Fruit fly (Drosophila melanogaster) whole organism, embryonic: ENCODE measurements around the gene CG43755.

Experiments
- Aef1 ChIP-seq: fragments of 200-800 bp; sonication (Bioruptor generic); IDR thresholded peaks from 3 replicates; pipeline ENCODE4 v1.3.6; 2022; ENCODE audit warnings: missing biosample characterization, missing genetic modification characterization
- Asciz ChIP-seq: fragments of 200-800 bp; sonication (Bioruptor generic); optimal IDR thresholded peaks from 2 replicates; lab custom pipeline; 2017; ENCODE audit warnings: missing biosample characterization, mild to moderate bottlenecking, missing genetic modification characterization, missing genetic modification reagents
- Awh ChIP-seq: fragments of 200-800 bp; sonication (Bioruptor generic); IDR thresholded peaks from 2 replicates; pipeline ENCODE4, ENCODE4 v1.3.6; 2022; ENCODE audit warnings: missing biosample characterization, missing genetic modification characterization
- CG10147 ChIP-seq: fragments of 200-800 bp; sonication (Bioruptor generic); optimal IDR thresholded peaks from 2 replicates; lab custom pipeline; 2019; ENCODE audit warnings: missing biosample characterization, mild to moderate bottlenecking, missing genetic modification characterization, moderate library complexity
- CG10274 ChIP-seq: fragments of 200-800 bp; sonication (Bioruptor generic); optimal IDR thresholded peaks from 3 replicates; lab custom pipeline; 2017; ENCODE audit warnings: missing biosample characterization, mild to moderate bottlenecking, missing genetic modification characterization
- CG1233 ChIP-seq: fragments of 200-800 bp; sonication (Bioruptor generic); optimal IDR thresholded peaks from 4 replicates; lab custom pipeline; 2018; ENCODE audit warnings: missing biosample characterization, mild to moderate bottlenecking, missing genetic modification characterization
- CG12769 ChIP-seq: fragments of 200-800 bp; sonication (Bioruptor generic); optimal IDR thresholded peaks from 2 replicates; lab custom pipeline; 2019; ENCODE audit warnings: missing biosample characterization, mild to moderate bottlenecking, missing genetic modification characterization, moderate library complexity
- CG13624 ChIP-seq: fragments of 200-800 bp; sonication (Bioruptor generic); optimal IDR thresholded peaks from 2 replicates; lab custom pipeline; 2016; ENCODE audit warnings: missing biosample characterization, missing genetic modification characterization
- CG14050 ChIP-seq: fragments of 200-800 bp; sonication (Bioruptor generic); IDR thresholded peaks from 3 replicates; pipeline ENCODE4 v1.3.6; 2022; ENCODE audit warnings: missing biosample characterization, missing genetic modification characterization
- CG15601 ChIP-seq: fragments of 200-800 bp; sonication (Bioruptor generic); optimal IDR thresholded peaks from 3 replicates; lab custom pipeline; 2019; ENCODE audit warnings: missing biosample characterization, mild to moderate bottlenecking, missing genetic modification characterization, moderate library complexity
- CG17385 ChIP-seq: fragments of 200-800 bp; sonication (Bioruptor generic); optimal IDR thresholded peaks from 3 replicates; lab custom pipeline; 2018; ENCODE audit warnings: missing biosample characterization, mild to moderate bottlenecking, missing genetic modification characterization
- CG2202 ChIP-seq: fragments of 200-800 bp; sonication (Bioruptor generic); optimal IDR thresholded peaks from 2 replicates; lab custom pipeline; 2018; ENCODE audit warnings: missing biosample characterization, mild to moderate bottlenecking, missing genetic modification characterization
- CG30403 ChIP-seq: fragments of 200-800 bp; sonication (Bioruptor generic); optimal IDR thresholded peaks from 3 replicates; lab custom pipeline; 2016; ENCODE audit warnings: missing biosample characterization, missing genetic modification characterization
- CG31224 ChIP-seq: fragments of 200-800 bp; sonication (Bioruptor generic); IDR thresholded peaks from 2 replicates; pipeline ENCODE4 v1.3.6; 2022; ENCODE audit warnings: missing biosample characterization, missing genetic modification characterization
- CG33213 ChIP-seq: fragments of 200-800 bp; sonication (Bioruptor generic); optimal IDR thresholded peaks from 3 replicates; lab custom pipeline; 2016; ENCODE audit warnings: missing biosample characterization, missing genetic modification characterization
- CG43689 ChIP-seq: fragments of 200-800 bp; sonication (Bioruptor generic); IDR thresholded peaks from 2 replicates; pipeline ENCODE4 v1.3.6; 2022; ENCODE audit warnings: missing biosample characterization, missing genetic modification characterization
- CG6654 ChIP-seq: fragments of 200-800 bp; sonication (Bioruptor generic); optimal IDR thresholded peaks from 2 replicates; lab custom pipeline; 2017; ENCODE audit warnings: missing biosample characterization, mild to moderate bottlenecking, missing genetic modification characterization
- CG6854 ChIP-seq: fragments of 200-800 bp; sonication (Bioruptor generic); optimal IDR thresholded peaks from 3 replicates; lab custom pipeline; 2017; ENCODE audit warnings: missing biosample characterization, mild to moderate bottlenecking, missing genetic modification characterization
- CG8388 ChIP-seq: fragments of 200-800 bp; sonication (Bioruptor generic); optimal IDR thresholded peaks from 2 replicates; lab custom pipeline; 2019; ENCODE audit warnings: missing biosample characterization, mild to moderate bottlenecking, missing genetic modification characterization, moderate library complexity
- CG9817 ChIP-seq: fragments of 200-800 bp; sonication (Bioruptor generic); optimal IDR thresholded peaks from 2 replicates; lab custom pipeline; 2018; ENCODE audit warnings: missing biosample characterization, mild to moderate bottlenecking, missing genetic modification characterization, moderate library complexity
- CG9876 ChIP-seq: fragments of 200-800 bp; sonication (Bioruptor generic); optimal IDR thresholded peaks from 2 replicates; lab custom pipeline; 2016; ENCODE audit warnings: missing biosample characterization, missing genetic modification characterization
- CkIIα-i1 ChIP-seq: fragments of 200-800 bp; sonication (Bioruptor generic); IDR thresholded peaks from 2 replicates; pipeline ENCODE4 v1.3.6; 2022; ENCODE audit warnings: missing biosample characterization, missing genetic modification characterization
- D ChIP-seq, 2 experiments: fragments of 200-800 bp in 1 of 2; fragments of >200 bp in 1 of 2; sonication (Bioruptor generic) in 1 of 2; optimal IDR thresholded peaks; 2 replicates in 1 of 2; 3 replicates in 1 of 2; lab custom pipeline; 2017; ENCODE audit warnings: mild to moderate bottlenecking in 1 of 2, missing biosample characterization in 1 of 2, missing genetic modification characterization in 1 of 2, missing genetic modification reagents in 1 of 2
- Dad ChIP-seq: fragments of 200-800 bp; sonication (Bioruptor generic); optimal IDR thresholded peaks from 3 replicates; lab custom pipeline; 2016; ENCODE audit warnings: missing biosample characterization, missing genetic modification characterization
- E2f1 ChIP-seq: fragments of 200-800 bp; sonication (Bioruptor generic); IDR thresholded peaks from 2 replicates; pipeline ENCODE4 v1.3.6; 2022; ENCODE audit warnings: missing biosample characterization, missing genetic modification characterization
- Eip74EF ChIP-seq, 2 experiments: fragments of 200-800 bp in 1 of 2; fragments of >200 bp in 1 of 2; sonication (Bioruptor generic) in 1 of 2; optimal IDR thresholded peaks; 2 replicates each; lab custom pipeline; 2017 to 2019; ENCODE audit warnings: missing biosample characterization in 2 of 2, missing genetic modification characterization in 2 of 2, mild to moderate bottlenecking in 1 of 2, moderate library complexity in 1 of 2
- HHEX ChIP-seq: fragments of 200-800 bp; sonication (Bioruptor generic); optimal IDR thresholded peaks from 3 replicates; lab custom pipeline; 2017; ENCODE audit warnings: missing biosample characterization, mild to moderate bottlenecking, missing genetic modification characterization, missing genetic modification reagents
- Hr39 ChIP-seq: fragments of >200 bp; optimal IDR thresholded peaks from 2 replicates; lab custom pipeline; 2017
- Sox100B ChIP-seq: fragments of 200-800 bp; sonication (Bioruptor generic); optimal IDR thresholded peaks from 3 replicates; lab custom pipeline; 2018; ENCODE audit warnings: missing biosample characterization, mild to moderate bottlenecking, missing genetic modification characterization
- Xbp1 ChIP-seq: fragments of 200-800 bp; sonication (Bioruptor generic); optimal IDR thresholded peaks from 3 replicates; lab custom pipeline; 2016; ENCODE audit warnings: missing biosample characterization, mild to moderate bottlenecking, missing genetic modification characterization
- al ChIP-seq: fragments of 200-800 bp; sonication (Bioruptor generic); IDR thresholded peaks from 2 replicates; pipeline ENCODE4 v1.3.6; 2022; ENCODE audit warnings: missing biosample characterization, missing genetic modification characterization
- bigmax ChIP-seq: fragments of 200-800 bp; sonication (Bioruptor generic); optimal IDR thresholded peaks from 2 replicates; lab custom pipeline; 2018; ENCODE audit warnings: missing biosample characterization, mild to moderate bottlenecking, missing genetic modification characterization
- bowl ChIP-seq: fragments of 200-800 bp; sonication (Bioruptor generic); IDR thresholded peaks from 2 replicates; pipeline ENCODE4 v1.3.6; 2022; ENCODE audit warnings: missing biosample characterization, missing genetic modification characterization
- btn ChIP-seq: fragments of 200-800 bp; sonication (Bioruptor generic); optimal IDR thresholded peaks from 2 replicates; lab custom pipeline; 2016; ENCODE audit warnings: missing biosample characterization, missing genetic modification characterization
- caup ChIP-seq: fragments of 200-800 bp; sonication (Bioruptor generic); optimal IDR thresholded peaks from 3 replicates; lab custom pipeline; 2017; ENCODE audit warnings: missing biosample characterization, mild to moderate bottlenecking, missing genetic modification characterization, moderate library complexity; ENCODE audit not compliant: severe bottlenecking
- ci ChIP-seq: fragments of 200-800 bp; sonication (Bioruptor generic); IDR thresholded peaks from 3 replicates; pipeline ENCODE4 v1.3.6; 2022; ENCODE audit warnings: missing biosample characterization, missing genetic modification characterization
- crol ChIP-seq: fragments of 200-800 bp; sonication (Bioruptor generic); IDR thresholded peaks from 2 replicates; pipeline ENCODE4 v1.3.6; 2022; ENCODE audit warnings: missing biosample characterization, missing genetic modification characterization
- ewg ChIP-seq: fragments of 200-800 bp; sonication (Bioruptor generic); optimal IDR thresholded peaks from 3 replicates; lab custom pipeline; 2017; ENCODE audit warnings: mild to moderate bottlenecking, missing biosample characterization, missing genetic modification reagents, missing genetic modification characterization
- fd96Cb ChIP-seq: fragments of 200-800 bp; sonication (Bioruptor generic); optimal IDR thresholded peaks from 2 replicates; lab custom pipeline; 2018; ENCODE audit warnings: missing biosample characterization, mild to moderate bottlenecking, missing genetic modification characterization, moderate library complexity
- gro ChIP-seq: fragments of 200-800 bp; sonication (Bioruptor generic); optimal IDR thresholded peaks from 2 replicates; lab custom pipeline; 2016; ENCODE audit warnings: missing biosample characterization, missing genetic modification characterization
- hb ChIP-seq: fragments of 200-800 bp; sonication (Bioruptor generic); IDR thresholded peaks from 3 replicates; pipeline ENCODE4 v1.3.6; 2022; ENCODE audit warnings: missing biosample characterization, missing genetic modification characterization; ENCODE audit not compliant: partially characterized antibody
- kah ChIP-seq: fragments of 200-800 bp; sonication (Bioruptor generic); optimal IDR thresholded peaks from 2 replicates; lab custom pipeline; 2018; ENCODE audit warnings: missing biosample characterization, mild to moderate bottlenecking, missing genetic modification characterization
- kay ChIP-seq: fragments of 200-800 bp; sonication (Bioruptor generic); optimal IDR thresholded peaks from 2 replicates; lab custom pipeline; 2016; ENCODE audit warnings: missing biosample characterization, missing genetic modification characterization
- mirr ChIP-seq: fragments of 200-800 bp; sonication (Bioruptor generic); optimal IDR thresholded peaks from 3 replicates; lab custom pipeline; 2018; ENCODE audit warnings: missing biosample characterization, mild to moderate bottlenecking, missing genetic modification characterization
- pros ChIP-seq: fragments of 200-800 bp; sonication (Bioruptor generic); optimal IDR thresholded peaks from 3 replicates; lab custom pipeline; 2019; ENCODE audit warnings: missing biosample characterization, mild to moderate bottlenecking, missing genetic modification characterization, moderate library complexity
- schlank ChIP-seq: fragments of 200-800 bp; sonication (Bioruptor generic); optimal IDR thresholded peaks from 2 replicates; lab custom pipeline; 2018; ENCODE audit warnings: missing biosample characterization, mild to moderate bottlenecking, missing genetic modification characterization
- sisA ChIP-seq: fragments of 200-800 bp; sonication (Bioruptor generic); IDR thresholded peaks from 2 replicates; pipeline ENCODE4 v1.3.6; 2022; ENCODE audit warnings: missing biosample characterization, missing genetic modification characterization
- sna ChIP-seq: fragments of 200-800 bp; sonication (Bioruptor generic); IDR thresholded peaks from 2 replicates; pipeline ENCODE4 v1.3.6; 2022; ENCODE audit warnings: missing biosample characterization, missing genetic modification characterization; ENCODE audit not compliant: partially characterized antibody
- sob ChIP-seq: fragments of 200-800 bp; sonication (Bioruptor generic); IDR thresholded peaks from 2 replicates; pipeline ENCODE4 v1.3.6; 2022; ENCODE audit warnings: missing biosample characterization, missing genetic modification characterization
- vvl ChIP-seq: fragments of 200-800 bp; sonication (Bioruptor generic); IDR thresholded peaks from 2 replicates; pipeline ENCODE4 v1.3.6; 2022; ENCODE audit warnings: missing biosample characterization, missing genetic modification characterization

The CG43755 gene

DNA sequence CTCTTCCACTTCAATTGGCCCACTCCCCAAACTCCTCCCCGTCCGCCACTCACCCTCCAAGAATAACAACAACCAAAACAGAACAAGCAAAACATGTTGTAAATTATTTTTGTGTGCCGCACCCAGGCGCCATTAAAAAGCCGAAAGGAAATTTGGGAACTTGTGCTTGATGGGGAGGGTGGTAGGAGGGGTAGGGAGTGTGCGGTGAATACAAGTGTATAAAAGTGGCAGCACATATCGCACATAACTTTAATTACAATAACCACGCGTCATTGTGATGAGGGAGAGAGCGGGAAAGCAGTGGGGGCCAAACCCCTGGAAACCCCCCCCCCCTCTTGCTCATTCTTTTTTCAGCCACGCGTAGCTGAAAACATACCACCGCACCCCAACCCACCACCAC, 22.4 kb downstream of the CG43755 start:
- TF ChIP-seq CG1233 (GFP tag; lab: Kevin White, UChicago) (no peak), CG10274 (GFP tag; lab: Kevin White, UChicago) (no peak), CG12769 (tag; lab: Kevin White, UChicago) (peak; percentile 27), hb (0 out of 3 replicates have a peak, but pooled peaks have one; percentile 42), bigmax (GFP tag; lab: Kevin White, UChicago) (no peak), CG15601 (tag; lab: Kevin White, UChicago) (no peak), sob (GFP tag; lab: Robert Waterston, UW) (0 out of 2 replicates have a peak, but pooled peaks have one; percentile 18), CG17385 (no peak), Hr39 (lab: Kevin White, UChicago) (no peak), gro (GFP tag; lab: Kevin White, UChicago) (no peak), ewg (GFP tag; lab: Kevin White, UChicago) (no peak), CG2202 (no peak), Xbp1 (GFP tag; lab: Kevin White, UChicago) (no peak), sna (GFP tag; lab: Robert Waterston, UW) (no peak), CG31224 (GFP tag; lab: Robert Waterston, UW) (no peak), HHEX (GFP tag; lab: Kevin White, UChicago) (no peak), CG9876 (no peak), CG43689 (no peak), CG6854 (GFP tag; lab: Kevin White, UChicago) (no peak), CG6654 (GFP tag; lab: Kevin White, UChicago) (no peak), caup (GFP tag; lab: Kevin White, UChicago) (peak; percentile 70), Eip74EF (GFP tag; optimal IDR thresholded peaks at IDR 0.05; lab: Kevin White, UChicago) (no peak), CG33213 (GFP tag; lab: Kevin White, UChicago) (no peak), kah (peak; percentile 9), kay (GFP tag; lab: Kevin White, UChicago) (no peak), CG10147 (GFP tag; lab: Kevin White, UChicago) (no peak), vvl (0 out of 2 replicates have a peak, but pooled peaks have one; percentile 31), CG14050 (GFP tag; lab: Robert Waterston, UW) (no peak), fd96Cb (tag; lab: Kevin White, UChicago) (no peak), pros (GFP tag; lab: Kevin White, UChicago) (peak; percentile 23), D (optimal IDR thresholded peaks at IDR 0.05; lab: Kevin White, UChicago) (no peak), D (GFP tag; optimal IDR thresholded peaks at IDR 0.05; lab: Kevin White, UChicago) (no peak), ci (GFP tag; lab: Robert Waterston, UW) (0 out of 3 replicates have a peak, but pooled peaks have one; percentile 13), Aef1 (GFP tag; lab: Robert Waterston, UW) (no peak), crol (GFP tag; lab: Robert Waterston, UW) (peak; percentile 98), E2f1 (GFP tag; lab: Robert Waterston, UW) (no peak), sisA (GFP tag; lab: Robert Waterston, UW) (no peak), schlank (tag; lab: Kevin White, UChicago) (peak; percentile 17), CkIIα-i1 (no peak), CG30403 (GFP tag; lab: Kevin White, UChicago) (no peak), al (GFP tag; lab: Robert Waterston, UW) (no peak), btn (GFP tag; lab: Kevin White, UChicago) (no peak), CG13624 (no peak), Awh (0 out of 2 replicates have a peak, but pooled peaks have one; percentile 27), mirr (peak; percentile 68), Sox100B (GFP tag; lab: Kevin White, UChicago) (no peak), Dad (GFP tag; lab: Kevin White, UChicago) (no peak), Asciz (GFP tag; lab: Kevin White, UChicago) (no peak), bowl (GFP tag; lab: Robert Waterston, UW) (no peak), CG9817 (tag; lab: Kevin White, UChicago) (no peak), CG8388 (GFP tag; lab: Kevin White, UChicago) (no peak)
